Worm (Caenorhabditis elegans) whole organism, late embryonic: ENCODE measurements around the gene cyp-13A11.

Experiments
- elt-2 ChIP-seq: sonication (generic microtip); optimal IDR thresholded peaks from 2 replicates; lab custom pipeline; 2016; ENCODE audit warnings: missing genetic modification reagents, missing genetic modification characterization, missing compliant biosample characterization
- fkh-10 ChIP-seq: fragments of 150-350 bp; optimal IDR thresholded peaks from 2 replicates; lab custom pipeline; 2014; ENCODE audit warnings: missing biosample characterization, missing genetic modification reagents, missing genetic modification characterization
- madf-2 ChIP-seq: sonication (generic microtip); optimal IDR thresholded peaks from 2 replicates; lab custom pipeline; 2017; ENCODE audit warnings: missing genetic modification characterization, missing compliant biosample characterization
- rnt-1 ChIP-seq: sonication (generic microtip); optimal IDR thresholded peaks from 2 replicates; lab custom pipeline; 2016; ENCODE audit warnings: missing genetic modification characterization, missing compliant biosample characterization
- ztf-16 ChIP-seq: sonication (generic microtip); optimal IDR thresholded peaks from 2 replicates; lab custom pipeline; 2017; ENCODE audit warnings: missing genetic modification characterization, missing compliant biosample characterization

- TF ChIP-seq fkh-10 (peak; percentile 23), elt-2 (tag; lab: Kevin White, UChicago) (peak; percentile 13), ztf-16 (tag; lab: Kevin White, UChicago) (peak; percentile 2), madf-2 (tag; lab: Kevin White, UChicago) (peak; percentile 61), rnt-1 (peak; percentile 96)
These were observed 41.7 kb downstream of the cyp-13A11 start for ce11 chrIII:13062414-13062965.
